Worm (Caenorhabditis elegans) whole organism, L3 larva: ENCODE data around the gene C34C12.8.

Experiments used
- ama-1 ChIP-seq: fragments of 150-350 bp; optimal IDR thresholded peaks from 2 replicates; lab custom pipeline; 2018
- fos-1 ChIP-seq: fragments of 150-350 bp; optimal IDR thresholded peaks from 2 replicates; lab custom pipeline; 2014; ENCODE audit warnings: missing biosample characterization, missing genetic modification characterization
- nhr-12 ChIP-seq: fragments of 150-350 bp; optimal IDR thresholded peaks from 2 replicates; lab custom pipeline; 2014; ENCODE audit warnings: missing biosample characterization, missing genetic modification characterization
- nhr-77 ChIP-seq: fragments of 150-350 bp; optimal IDR thresholded peaks from 2 replicates; lab custom pipeline; 2014; ENCODE audit warnings: missing biosample characterization, missing genetic modification characterization
- pha-4 ChIP-seq: fragments of 150-350 bp; optimal IDR thresholded peaks from 2 replicates; lab custom pipeline; 2014; ENCODE audit warnings: missing biosample characterization, missing genetic modification reagents, missing genetic modification characterization

- no peak for TF ChIP-seq ama-1 (lab: Kevin White, UChicago)
- no peak for TF ChIP-seq nhr-77 (tag; lab: Kevin White, UChicago)
- TF ChIP-seq fos-1 (tag; lab: Kevin White, UChicago): no peak
- TF ChIP-seq pha-4 (tag; lab: Kevin White, UChicago): no peak
- no peak for TF ChIP-seq nhr-12 (tag; lab: Kevin White, UChicago)
Observed at ce11 chrIII:3414412-3414811, 45.8 kb upstream of the C34C12.8 start.
